Fruit fly (Drosophila melanogaster) whole organism, pupa: ENCODE measurements around the gene subdued.

ENCODE experiments used
- CG10348 ChIP-seq: fragments of 200-800 bp; sonication (Bioruptor generic); IDR thresholded peaks from 2 replicates; pipeline ENCODE4 v1.3.6; 2022; ENCODE audit warnings: missing biosample characterization, missing genetic modification characterization
- CG12605 ChIP-seq: fragments of 200-800 bp; sonication (Bioruptor generic); IDR thresholded peaks from 2 replicates; pipeline ENCODE4 v1.3.6; 2022; ENCODE audit warnings: missing biosample characterization, missing genetic modification characterization
- CG13204 ChIP-seq: fragments of 200-800 bp; sonication (Bioruptor generic); optimal IDR thresholded peaks from 2 replicates; lab custom pipeline; 2018; ENCODE audit warnings: missing biosample characterization, mild to moderate bottlenecking, missing genetic modification characterization, moderate library complexity
- CG14655 ChIP-seq: fragments of 200-800 bp; sonication (Bioruptor generic); optimal IDR thresholded peaks from 3 replicates; lab custom pipeline; 2017; ENCODE audit warnings: mild to moderate bottlenecking, missing biosample characterization, missing genetic modification reagents, missing genetic modification characterization
- CG15710 ChIP-seq: fragments of 200-800 bp; sonication (Bioruptor generic); optimal IDR thresholded peaks from 2 replicates; lab custom pipeline; 2018; ENCODE audit warnings: missing biosample characterization, mild to moderate bottlenecking, missing genetic modification characterization, moderate library complexity
- CG17806 ChIP-seq: fragments of 200-800 bp; sonication (Bioruptor generic); optimal IDR thresholded peaks from 2 replicates; lab custom pipeline; 2018; ENCODE audit warnings: missing biosample characterization, mild to moderate bottlenecking, missing genetic modification characterization, moderate library complexity
- CG32121 ChIP-seq: fragments of 200-800 bp; sonication (Bioruptor generic); IDR thresholded peaks from 2 replicates; pipeline ENCODE4 v1.3.6; 2022; ENCODE audit warnings: missing biosample characterization, missing genetic modification characterization
- CG34367 ChIP-seq: fragments of 200-800 bp; sonication (Bioruptor generic); optimal IDR thresholded peaks from 2 replicates; lab custom pipeline; 2018; ENCODE audit warnings: missing biosample characterization, mild to moderate bottlenecking, missing genetic modification characterization
- CG4496 ChIP-seq: fragments of 200-800 bp; sonication (Bioruptor generic); IDR thresholded peaks from 3 replicates; pipeline ENCODE4 v1.3.6; 2022; ENCODE audit warnings: missing biosample characterization, missing genetic modification characterization
- CG8159 ChIP-seq: fragments of 200-800 bp; sonication (Bioruptor generic); optimal IDR thresholded peaks from 3 replicates; lab custom pipeline; 2018; ENCODE audit warnings: missing biosample characterization, mild to moderate bottlenecking, missing genetic modification characterization, moderate library complexity
- CG8301 ChIP-seq: fragments of 200-800 bp; sonication (Bioruptor generic); optimal IDR thresholded peaks from 2 replicates; lab custom pipeline; 2018; ENCODE audit warnings: missing biosample characterization, mild to moderate bottlenecking, missing genetic modification characterization
- CG9948 ChIP-seq: fragments of 200-800 bp; sonication (Bioruptor generic); optimal IDR thresholded peaks from 2 replicates; lab custom pipeline; 2018; ENCODE audit warnings: missing biosample characterization, mild to moderate bottlenecking, missing genetic modification characterization, moderate library complexity
- D1 ChIP-seq: fragments of 200-800 bp; sonication (Bioruptor generic); optimal IDR thresholded peaks from 2 replicates; lab custom pipeline; 2018; ENCODE audit warnings: missing biosample characterization, mild to moderate bottlenecking, missing genetic modification characterization, moderate library complexity
- EcR ChIP-seq: fragments of 200-800 bp; sonication (Bioruptor generic); optimal IDR thresholded peaks from 3 replicates; lab custom pipeline; 2019; ENCODE audit warnings: missing biosample characterization, missing genetic modification characterization, mild to moderate bottlenecking, moderate library complexity, missing genetic modification reagents
- Ets98B ChIP-seq: fragments of 200-800 bp; sonication (Bioruptor generic); IDR thresholded peaks from 2 replicates; pipeline ENCODE4 v1.3.6; 2022; ENCODE audit warnings: missing biosample characterization, missing genetic modification characterization
- Pif1A ChIP-seq: fragments of 200-800 bp; sonication (Bioruptor generic); optimal IDR thresholded peaks from 3 replicates; lab custom pipeline; 2016; ENCODE audit warnings: missing biosample characterization, missing genetic modification characterization
- Pif1B ChIP-seq: fragments of 200-800 bp; sonication (Bioruptor generic); optimal IDR thresholded peaks from 3 replicates; lab custom pipeline; 2016; ENCODE audit warnings: missing biosample characterization, missing genetic modification characterization
- Snoo ChIP-seq: fragments of 200-800 bp; sonication (Bioruptor generic); optimal IDR thresholded peaks from 3 replicates; lab custom pipeline; 2017; ENCODE audit warnings: missing biosample characterization, mild to moderate bottlenecking, missing genetic modification characterization, inconsistent platforms
- fd96Ca ChIP-seq: fragments of 200-800 bp; sonication (Bioruptor generic); IDR thresholded peaks from 3 replicates; pipeline ENCODE4 v1.3.6; 2022; ENCODE audit warnings: missing biosample characterization, missing genetic modification characterization
- gl ChIP-seq: fragments of 200-800 bp; sonication (Bioruptor generic); optimal IDR thresholded peaks from 2 replicates; lab custom pipeline; 2018; ENCODE audit warnings: missing biosample characterization, mild to moderate bottlenecking, missing genetic modification characterization
- rn ChIP-seq: fragments of 200-800 bp; sonication (Bioruptor generic); IDR thresholded peaks from 2 replicates; pipeline ENCODE4 v1.3.6; 2022; ENCODE audit warnings: missing biosample characterization, missing genetic modification characterization

Gene subdued

dm6 chr3R:19600335-19600734, 42.2 kb downstream of the subdued start, which contains the start of gene CG7333:
Gene CG7333 (plus strand): TSS chr3R:19600635.
- TF ChIP-seq CG34367 (tag; lab: Kevin White, UChicago) (no peak), CG14655 (GFP tag; lab: Kevin White, UChicago) (no peak), CG13204 (GFP tag; lab: Kevin White, UChicago) (no peak), CG8159 (tag; lab: Kevin White, UChicago) (no peak), CG17806 (no peak), CG32121 (GFP tag; lab: Robert Waterston, UW) (no peak), rn (no peak), Snoo (tag; lab: Kevin White, UChicago) (no peak), CG15710 (no peak), D1 (no peak), CG4496 (no peak), Pif1A (GFP tag; lab: Kevin White, UChicago) (no peak), EcR (no peak), CG9948 (tag; lab: Kevin White, UChicago) (no peak), Ets98B (no peak), CG10348 (GFP tag; lab: Robert Waterston, UW) (no peak), CG12605 (no peak), Pif1B (GFP tag; lab: Kevin White, UChicago) (no peak)
- TF ChIP-seq, all 21 proteins: peak for 0

DNA sequence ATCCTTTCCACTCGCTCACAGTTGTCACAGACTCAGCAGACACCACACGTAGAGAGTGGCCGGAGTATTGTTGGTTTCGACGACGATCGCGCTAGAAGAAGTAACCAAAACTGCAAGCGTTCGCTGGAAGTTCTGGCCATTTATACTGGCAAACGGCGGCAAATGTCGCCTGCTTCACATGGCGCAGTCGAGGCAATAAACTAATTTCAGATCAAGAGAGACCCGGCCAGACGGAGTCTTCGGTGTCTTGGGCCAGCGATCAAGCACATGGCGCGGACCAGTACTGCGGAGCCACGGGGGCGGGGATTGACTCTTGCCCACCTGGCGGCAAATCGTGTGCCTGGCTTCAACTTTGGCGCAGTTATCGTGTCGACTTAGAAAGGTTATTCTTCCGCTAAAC, 43.7 kb downstream of the subdued start, which contains the start of gene Cpr92A:
Gene Cpr92A (minus strand): TSS at position 101 of the 400 bp plus-strand sequence.
- TF ChIP-seq CG12605 (no peak), CG17806 (no peak), CG10348 (GFP tag; lab: Robert Waterston, UW) (no peak), CG8159 (tag; lab: Kevin White, UChicago) (no peak), Pif1A (GFP tag; lab: Kevin White, UChicago) (no peak), CG15710 (no peak), CG9948 (tag; lab: Kevin White, UChicago) (no peak), CG34367 (tag; lab: Kevin White, UChicago) (no peak)

DNA sequence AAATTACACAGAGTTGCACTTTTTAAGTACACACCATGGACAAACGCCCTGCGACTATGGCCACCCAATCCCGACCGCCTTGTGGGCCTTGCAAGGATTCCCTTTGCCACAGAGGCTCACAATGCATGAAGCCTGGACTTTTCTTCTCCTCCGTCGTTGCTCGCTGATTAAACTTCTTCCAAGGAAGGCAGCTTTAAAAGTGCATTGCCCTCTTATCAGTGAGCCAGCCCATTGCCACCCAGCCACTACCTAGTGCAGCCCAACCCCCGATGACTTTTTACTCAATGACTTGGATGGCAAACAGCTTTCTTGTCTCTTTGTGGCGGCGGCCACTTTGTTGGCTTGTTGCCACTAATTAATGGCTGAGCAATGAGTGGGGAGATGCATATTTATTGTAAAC, 54.9 kb downstream of the subdued start:
- TF ChIP-seq CG15710 (no peak), EcR (peak; percentile 77), Pif1B (GFP tag; lab: Kevin White, UChicago) (no peak), CG14655 (GFP tag; lab: Kevin White, UChicago) (no peak), fd96Ca (no peak), rn (no peak)

dm6 chr3R:19586319-19586718, 56.2 kb downstream of the subdued start:
- no peak for TF ChIP-seq CG14655 (GFP tag; lab: Kevin White, UChicago)
- no peak for TF ChIP-seq CG4496
- no peak for TF ChIP-seq rn
- TF ChIP-seq Snoo (tag; lab: Kevin White, UChicago): no peak
- no peak for TF ChIP-seq D1
- TF ChIP-seq fd96Ca: no peak
- no peak for TF ChIP-seq CG8301 (tag; lab: Kevin White, UChicago)
- no peak for TF ChIP-seq CG17806
- no peak for TF ChIP-seq Pif1B (GFP tag; lab: Kevin White, UChicago)
- TF ChIP-seq Ets98B: no peak
- TF ChIP-seq CG8159 (tag; lab: Kevin White, UChicago): no peak
- no peak for TF ChIP-seq gl (tag; lab: Kevin White, UChicago)
- no peak for TF ChIP-seq CG34367 (tag; lab: Kevin White, UChicago)
- TF ChIP-seq CG9948 (tag; lab: Kevin White, UChicago): no peak

- TF ChIP-seq CG8159 (tag; lab: Kevin White, UChicago) (no peak), CG12605 (no peak), CG13204 (GFP tag; lab: Kevin White, UChicago) (peak; percentile 28), rn (no peak), CG34367 (tag; lab: Kevin White, UChicago) (peak; percentile 25), Snoo (tag; lab: Kevin White, UChicago) (peak; percentile 28)
Observed at dm6 chr3R:19584818-19585217, 57.7 kb downstream of the subdued start.
